Worm (Caenorhabditis elegans): ENCODE measurements around the gene zhit-2.

The zhit-2 gene

DNA sequence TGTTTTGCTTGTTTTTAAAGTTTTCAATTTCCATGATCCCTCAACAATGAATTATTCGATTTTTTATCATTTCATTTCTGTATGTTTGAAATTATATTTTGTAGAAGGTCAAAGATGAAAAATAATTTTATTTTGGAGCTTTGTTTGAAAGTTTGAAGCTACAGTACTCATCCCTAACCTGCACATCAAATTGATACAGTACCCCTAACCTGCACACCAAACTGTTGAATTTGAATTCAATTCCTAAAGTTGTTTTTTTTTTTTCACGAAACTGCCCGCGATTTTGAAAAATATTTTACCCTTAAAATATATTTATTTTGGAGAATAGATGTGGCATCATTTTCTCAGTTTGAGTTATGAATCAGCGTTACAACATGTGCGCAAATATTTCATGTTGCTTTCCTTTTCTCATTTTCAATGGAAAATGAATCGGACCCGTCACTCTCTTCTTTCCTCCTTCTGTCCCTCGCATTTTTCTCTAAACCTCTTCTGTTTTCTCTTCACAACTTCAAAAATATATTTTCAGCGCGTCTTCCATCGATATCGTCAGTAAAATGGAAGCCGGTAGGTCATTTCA, 38.3 kb downstream of the zhit-2 start, which contains the start of gene R74.8 (continued):
- no peak for TF ChIP-seq ceh-79 (tag; optimal IDR thresholded peaks at IDR 0.05)
- no peak for TF ChIP-seq ets-4 (GFP tag; optimal IDR thresholded peaks at IDR 0.05)
- no peak for TF ChIP-seq attf-6 (GFP tag; IDR thresholded peaks at IDR 0.05)
- peak; percentile 70 for TF ChIP-seq xnd-1 (tag; optimal IDR thresholded peaks at IDR 0.05)
- no peak for TF ChIP-seq hmg-20 (GFP tag; IDR thresholded peaks at IDR 0.05)
- peak; percentile 9; the same call in 1 of the 2 replicates for TF ChIP-seq dox-1 (GFP tag; IDR thresholded peaks at IDR 0.05)
- TF ChIP-seq hsf-1 (GFP tag; IDR thresholded peaks at IDR 0.05): peak; percentile 73
- TF ChIP-seq F33H1.4 (GFP tag; IDR thresholded peaks at IDR 0.05): peak; percentile 72
- TF ChIP-seq Y95B8A.8 (GFP tag; IDR thresholded peaks at IDR 0.05): no peak
- TF ChIP-seq pbrm-1 (GFP tag; IDR thresholded peaks at IDR 0.05): no peak
- TF ChIP-seq nfya-2 (GFP tag; IDR thresholded peaks at IDR 0.05): no peak
- TF ChIP-seq lin-35 (GFP tag; optimal IDR thresholded peaks at IDR 0.05): peak in 1 of 3 experiments; percentile 29
- no peak for TF ChIP-seq Y79H2A.3 (GFP tag; conservative IDR thresholded peaks at IDR 0.05)
- TF ChIP-seq fkh-3 (tag; optimal IDR thresholded peaks at IDR 0.05): no peak
- 0 out of 2 replicates have a peak, but pooled peaks have one; percentile 27 for TF ChIP-seq attf-3 (GFP tag; conservative IDR thresholded peaks at IDR 0.05)
- no peak for TF ChIP-seq ceh-58 (GFP tag; IDR thresholded peaks at IDR 0.05)
- TF ChIP-seq nhr-179 (tag; optimal IDR thresholded peaks at IDR 0.05): no peak
- TF ChIP-seq ccch-3 (GFP tag; optimal IDR thresholded peaks at IDR 0.05): no peak
- peak; percentile 2 for TF ChIP-seq F23B12.7 (tag; optimal IDR thresholded peaks at IDR 0.05; ENCODE audit: insufficient read depth)
- TF ChIP-seq athp-1 (tag; optimal IDR thresholded peaks at IDR 0.05): no peak
- TF ChIP-seq F37B4.10 (GFP tag; IDR thresholded peaks at IDR 0.05): no peak
- no peak for TF ChIP-seq F52B5.7 (tag; optimal IDR thresholded peaks at IDR 0.05)
- no peak for TF ChIP-seq sdz-38 (tag; optimal IDR thresholded peaks at IDR 0.05)
- TF ChIP-seq B0019.2 (GFP tag; conservative IDR thresholded peaks at IDR 0.05): 0 out of 2 replicates have a peak, but pooled peaks have one; percentile 19
- peak; percentile 64 for TF ChIP-seq unc-130 (GFP tag; optimal IDR thresholded peaks at IDR 0.05)
- TF ChIP-seq let-607 (tag; optimal IDR thresholded peaks at IDR 0.05): no peak
- no peak for TF ChIP-seq ztf-18 (tag; optimal IDR thresholded peaks at IDR 0.05)
- no peak for TF ChIP-seq lsy-27 (tag; optimal IDR thresholded peaks at IDR 0.05; ENCODE audit: borderline replicate concordance, insufficient read depth)
- peak; percentile 64; the same call in 1 of the 2 replicates for TF ChIP-seq D2030.7 (GFP tag; IDR thresholded peaks at IDR 0.05)
- TF ChIP-seq madf-8 (GFP tag; conservative IDR thresholded peaks at IDR 0.05): peak; percentile 62
- no peak for TF ChIP-seq nhr-120 (GFP tag; IDR thresholded peaks at IDR 0.05)
- no peak for TF ChIP-seq nhr-80 (tag; optimal IDR thresholded peaks at IDR 0.05)
- no peak for TF ChIP-seq tlf-1 (GFP tag; optimal IDR thresholded peaks at IDR 0.05)
- peak; percentile 96 for TF ChIP-seq lsl-1 (GFP tag; optimal IDR thresholded peaks at IDR 0.05)
- TF ChIP-seq him-1 (tag; optimal IDR thresholded peaks at IDR 0.05): no peak
- TF ChIP-seq lin-54 (GFP tag; optimal IDR thresholded peaks at IDR 0.05): peak; percentile 67
- TF ChIP-seq dpff-1 (tag; optimal IDR thresholded peaks at IDR 0.05): no peak
- TF ChIP-seq rpc-1 (optimal IDR thresholded peaks at IDR 0.05): no peak
- no peak for TF ChIP-seq rpc-1 (tag; optimal IDR thresholded peaks at IDR 0.05)
- TF ChIP-seq bed-2 (GFP tag; IDR thresholded peaks at IDR 0.05): no peak
- TF ChIP-seq nfya-1 (tag; optimal IDR thresholded peaks at IDR 0.05; ENCODE audit: borderline replicate concordance, insufficient read depth): no peak
- no peak for TF ChIP-seq ama-1 (optimal IDR thresholded peaks at IDR 0.05)
- TF ChIP-seq ama-1 (GFP tag; optimal IDR thresholded peaks at IDR 0.05): no peak
- no peak for TF ChIP-seq C17E4.6 (GFP tag; IDR thresholded peaks at IDR 0.05)
- TF ChIP-seq hrde-1 (tag; optimal IDR thresholded peaks at IDR 0.05; ENCODE audit: borderline replicate concordance): no peak
- TF ChIP-seq hlh-26 (GFP tag; conservative IDR thresholded peaks at IDR 0.05): no peak
- peak; percentile 72 for TF ChIP-seq efl-1 (GFP tag; optimal IDR thresholded peaks at IDR 0.05)
- TF ChIP-seq egl-44 (GFP tag; IDR thresholded peaks at IDR 0.05): no peak
- TF ChIP-seq ztf-28 (GFP tag; IDR thresholded peaks at IDR 0.05): no peak

All from whole organism, young adult.